Worm (Caenorhabditis elegans): Measurements from ENCODE around the gene nhr-105.

Gene nhr-105

ce11 chrIV:7099377-7099776 is 49.4 kb downstream of the nhr-105 start:
- TF ChIP-seq nhr-129 (tag; optimal IDR thresholded peaks at IDR 0.05) (peak; percentile 60), egl-27 (tag; optimal IDR thresholded peaks at IDR 0.05) (no peak), F13H6.1 (tag; optimal IDR thresholded peaks at IDR 0.05) (peak; percentile 92), lin-39 (tag; optimal IDR thresholded peaks at IDR 0.05) (no peak), ama-1 (optimal IDR thresholded peaks at IDR 0.05) (no peak), fos-1 (tag; optimal IDR thresholded peaks at IDR 0.05) (peak; percentile 12), sma-9 (GFP tag; optimal IDR thresholded peaks at IDR 0.05) (peak; percentile 71), sma-9 (tag; optimal IDR thresholded peaks at IDR 0.05) (no peak), C34F6.9 (tag; optimal IDR thresholded peaks at IDR 0.05) (peak; percentile 40), ceh-82 (tag; optimal IDR thresholded peaks at IDR 0.05) (no peak), lsy-2 (tag; optimal IDR thresholded peaks at IDR 0.05) (peak in 1 of 2 experiments; percentile 53), Y55F3AM.14 (GFP tag; optimal IDR thresholded peaks at IDR 0.05) (no peak), unc-62 (GFP tag; optimal IDR thresholded peaks at IDR 0.05) (no peak), nhr-237 (tag; optimal IDR thresholded peaks at IDR 0.05) (no peak)

Data from whole organism, L2 larva.